Fruit fly (Drosophila melanogaster) whole organism, embryonic: ENCODE results near the gene Vha16-2.

ENCODE experiments used
- Bgb ChIP-seq: fragments of 200-800 bp; sonication (Bioruptor generic); IDR thresholded peaks from 2 replicates; pipeline ENCODE4 v1.3.6; 2022; ENCODE audit warnings: missing biosample characterization, missing genetic modification characterization; ENCODE audit not compliant: partially characterized antibody
- CG10366 ChIP-seq: fragments of 200-800 bp; sonication (Bioruptor generic); IDR thresholded peaks from 2 replicates; pipeline ENCODE4 v1.3.6; 2022; ENCODE audit warnings: missing biosample characterization, missing genetic modification characterization
- CG10431 ChIP-seq: fragments of 200-800 bp; sonication (Bioruptor generic); optimal IDR thresholded peaks from 3 replicates; lab custom pipeline; 2018; ENCODE audit warnings: missing biosample characterization, mild to moderate bottlenecking, missing genetic modification characterization
- CG11093 ChIP-seq: fragments of 200-800 bp; sonication (Bioruptor generic); IDR thresholded peaks from 3 replicates; pipeline ENCODE4 v1.3.6; 2022; ENCODE audit warnings: missing biosample characterization, missing genetic modification characterization
- CG11398 ChIP-seq: fragments of 200-800 bp; sonication (Bioruptor generic); optimal IDR thresholded peaks from 2 replicates; lab custom pipeline; 2016; ENCODE audit warnings: missing biosample characterization, missing genetic modification characterization
- CG13424 ChIP-seq: fragments of 200-800 bp; sonication (Bioruptor generic); optimal IDR thresholded peaks from 2 replicates; lab custom pipeline; 2019; ENCODE audit warnings: missing biosample characterization, mild to moderate bottlenecking, missing genetic modification characterization, moderate library complexity
- CG14860 ChIP-seq: fragments of 200-800 bp; sonication (Bioruptor generic); IDR thresholded peaks from 3 replicates; pipeline ENCODE4 v1.3.6; 2022; ENCODE audit warnings: missing biosample characterization, missing genetic modification characterization; ENCODE audit not compliant: partially characterized antibody
- CG1529 ChIP-seq: fragments of 200-800 bp; sonication (Bioruptor generic); optimal IDR thresholded peaks from 3 replicates; lab custom pipeline; 2018; ENCODE audit warnings: missing biosample characterization, missing genetic modification characterization
- CG2678 ChIP-seq: fragments of 200-800 bp; sonication (Bioruptor generic); optimal IDR thresholded peaks from 3 replicates; lab custom pipeline; 2019; ENCODE audit warnings: missing biosample characterization, mild to moderate bottlenecking, missing genetic modification characterization, moderate library complexity
- CG31224 ChIP-seq: fragments of 200-800 bp; sonication (Bioruptor generic); IDR thresholded peaks from 2 replicates; pipeline ENCODE4 v1.3.6; 2022; ENCODE audit warnings: missing biosample characterization, missing genetic modification characterization
- CG3163 ChIP-seq: fragments of 200-800 bp; sonication (Bioruptor generic); optimal IDR thresholded peaks from 3 replicates; lab custom pipeline; 2016; ENCODE audit warnings: missing biosample characterization, missing genetic modification characterization
- CG32772 ChIP-seq: fragments of 200-800 bp; sonication (Bioruptor generic); IDR thresholded peaks from 2 replicates; pipeline ENCODE4 v1.3.6; 2022; ENCODE audit warnings: missing biosample characterization, missing genetic modification characterization
- CG3407 ChIP-seq: fragments of 200-800 bp; sonication (Bioruptor generic); optimal IDR thresholded peaks from 2 replicates; lab custom pipeline; 2018; ENCODE audit warnings: missing biosample characterization, mild to moderate bottlenecking, missing genetic modification characterization
- CG4328 ChIP-seq: fragments of 200-800 bp; sonication (Bioruptor generic); optimal IDR thresholded peaks from 3 replicates; lab custom pipeline; 2017; ENCODE audit warnings: missing biosample characterization, missing genetic modification reagents, missing genetic modification characterization
- CG4404 ChIP-seq: fragments of 200-800 bp; sonication (Bioruptor generic); IDR thresholded peaks from 2 replicates; pipeline ENCODE4 v1.3.6; 2022; ENCODE audit warnings: missing biosample characterization, missing genetic modification characterization
- CG4820 ChIP-seq: fragments of 200-800 bp; sonication (Bioruptor generic); optimal IDR thresholded peaks from 3 replicates; lab custom pipeline; 2016; ENCODE audit warnings: missing biosample characterization, missing genetic modification characterization
- CG7372 ChIP-seq: fragments of 200-800 bp; sonication (Bioruptor generic); IDR thresholded peaks from 2 replicates; pipeline ENCODE4 v1.3.6; 2022; ENCODE audit warnings: missing biosample characterization, missing genetic modification characterization
- CG7786 ChIP-seq: fragments of 200-800 bp; sonication (Bioruptor generic); optimal IDR thresholded peaks from 2 replicates; lab custom pipeline; 2016; ENCODE audit warnings: missing biosample characterization, missing genetic modification characterization
- CG9609 ChIP-seq: fragments of 200-800 bp; sonication (Bioruptor generic); optimal IDR thresholded peaks from 3 replicates; lab custom pipeline; 2016; ENCODE audit warnings: missing biosample characterization, missing genetic modification characterization
- CG9876 ChIP-seq: fragments of 200-800 bp; sonication (Bioruptor generic); optimal IDR thresholded peaks from 2 replicates; lab custom pipeline; 2016; ENCODE audit warnings: missing biosample characterization, missing genetic modification characterization
- E2f1 ChIP-seq: fragments of 200-800 bp; sonication (Bioruptor generic); IDR thresholded peaks from 2 replicates; pipeline ENCODE4 v1.3.6; 2022; ENCODE audit warnings: missing biosample characterization, missing genetic modification characterization
- H15 ChIP-seq: fragments of 200-800 bp; sonication (Bioruptor generic); IDR thresholded peaks from 3 replicates; pipeline ENCODE4 v1.3.6; 2022; ENCODE audit warnings: missing biosample characterization, missing genetic modification characterization
- Hr3 ChIP-seq: fragments of 200-800 bp; sonication (Bioruptor generic); optimal IDR thresholded peaks from 3 replicates; lab custom pipeline; 2016; ENCODE audit warnings: missing biosample characterization, missing genetic modification characterization
- Hr78 ChIP-seq, 2 experiments: fragments of 200-800 bp in 1 of 2; fragments of >200 bp in 1 of 2; sonication (Bioruptor generic) in 1 of 2; optimal IDR thresholded peaks; 2 replicates each; lab custom pipeline; 2017 to 2019; ENCODE audit warnings: missing biosample characterization in 2 of 2, missing genetic modification characterization in 2 of 2, mild to moderate bottlenecking in 1 of 2, moderate library complexity in 1 of 2
- NK7.1 ChIP-seq: fragments of 200-800 bp; sonication (Bioruptor generic); optimal IDR thresholded peaks from 3 replicates; lab custom pipeline; 2016; ENCODE audit warnings: missing biosample characterization, missing genetic modification characterization
- Neu2 ChIP-seq: fragments of 200-800 bp; sonication (Bioruptor generic); optimal IDR thresholded peaks from 3 replicates; lab custom pipeline; 2016; ENCODE audit warnings: missing biosample characterization, missing genetic modification characterization, borderline replicate concordance
- Spps ChIP-seq: fragments of 200-800 bp; sonication (Bioruptor generic); optimal IDR thresholded peaks from 2 replicates; lab custom pipeline; 2018; ENCODE audit warnings: missing biosample characterization, mild to moderate bottlenecking, missing genetic modification characterization
- Ssrp ChIP-seq: fragments of 200-800 bp; sonication (Bioruptor generic); optimal IDR thresholded peaks from 2 replicates; lab custom pipeline; 2018; ENCODE audit warnings: missing biosample characterization, mild to moderate bottlenecking, missing genetic modification characterization, moderate library complexity
- Usf ChIP-seq: fragments of 200-800 bp; sonication (Bioruptor generic); optimal IDR thresholded peaks from 2 replicates; lab custom pipeline; 2017; ENCODE audit warnings: missing genotype, missing biosample characterization, missing genetic modification characterization
- ab ChIP-seq: fragments of 200-800 bp; sonication (Bioruptor generic); optimal IDR thresholded peaks from 2 replicates; lab custom pipeline; 2016; ENCODE audit warnings: missing biosample characterization, missing genetic modification characterization
- cad ChIP-seq: fragments of >200 bp; optimal IDR thresholded peaks from 2 replicates; lab custom pipeline; 2017; ENCODE audit warnings: missing biosample characterization, missing genetic modification characterization
- cas ChIP-seq: fragments of 200-800 bp; sonication (Bioruptor generic); IDR thresholded peaks from 2 replicates; pipeline ENCODE4 v1.3.6; 2022; ENCODE audit warnings: missing biosample characterization, missing genetic modification characterization
- dimm ChIP-seq: fragments of 200-800 bp; sonication (Bioruptor generic); IDR thresholded peaks from 2 replicates; pipeline ENCODE4 v1.3.6; 2022; ENCODE audit warnings: missing biosample characterization, missing genetic modification characterization
- fd102C ChIP-seq: fragments of 200-800 bp; sonication (Bioruptor generic); optimal IDR thresholded peaks from 2 replicates; lab custom pipeline; 2018; ENCODE audit warnings: missing biosample characterization, mild to moderate bottlenecking, missing genetic modification characterization, moderate library complexity
- fru ChIP-seq: fragments of >200 bp; optimal IDR thresholded peaks from 2 replicates; lab custom pipeline; 2017
- hb ChIP-seq: fragments of 200-800 bp; sonication (Bioruptor generic); IDR thresholded peaks from 3 replicates; pipeline ENCODE4 v1.3.6; 2022; ENCODE audit warnings: missing biosample characterization, missing genetic modification characterization; ENCODE audit not compliant: partially characterized antibody
- ind ChIP-seq: fragments of 200-800 bp; sonication (Bioruptor generic); optimal IDR thresholded peaks from 3 replicates; lab custom pipeline; 2016; ENCODE audit warnings: missing biosample characterization, missing genetic modification characterization
- ken ChIP-seq: fragments of 200-800 bp; sonication (Bioruptor generic); IDR thresholded peaks from 3 replicates; pipeline ENCODE4 v1.3.6; 2022; ENCODE audit warnings: missing biosample characterization, missing genetic modification characterization
- lola ChIP-seq, 3 experiments: fragments of >200 bp in 2 of 3; fragments of 200-800 bp in 1 of 3; sonication (Bioruptor generic) in 1 of 3; optimal IDR thresholded peaks; 2 replicates each; lab custom pipeline; 2017 to 2019; ENCODE audit warnings: missing biosample characterization in 3 of 3, missing genetic modification characterization in 3 of 3, mild to moderate bottlenecking in 1 of 3, moderate library complexity in 1 of 3
- peb ChIP-seq: fragments of 200-800 bp; sonication (Bioruptor generic); IDR thresholded peaks from 2 replicates; pipeline ENCODE4 v1.3.6; 2022; ENCODE audit warnings: missing biosample characterization, missing genetic modification characterization
- pfk ChIP-seq: fragments of 200-800 bp; sonication (Bioruptor generic); optimal IDR thresholded peaks from 2 replicates; lab custom pipeline; 2018; ENCODE audit warnings: missing biosample characterization, mild to moderate bottlenecking, missing genetic modification characterization, moderate library complexity
- phol ChIP-seq: fragments of 200-800 bp; sonication (Bioruptor generic); optimal IDR thresholded peaks from 3 replicates; lab custom pipeline; 2018; ENCODE audit warnings: missing biosample characterization, mild to moderate bottlenecking, missing genetic modification characterization, moderate library complexity
- pnt ChIP-seq: fragments of 200-800 bp; sonication (Bioruptor generic); optimal IDR thresholded peaks from 3 replicates; lab custom pipeline; 2016; ENCODE audit warnings: missing biosample characterization, missing genetic modification characterization
- pum ChIP-seq: fragments of 200-800 bp; sonication (Bioruptor generic); optimal IDR thresholded peaks from 2 replicates; lab custom pipeline; 2016; ENCODE audit warnings: missing biosample characterization, missing genetic modification characterization
- rib ChIP-seq: fragments of 200-800 bp; sonication (Bioruptor generic); IDR thresholded peaks from 2 replicates; pipeline ENCODE4 v1.3.6; 2022; ENCODE audit warnings: missing biosample characterization, missing genetic modification characterization
- salm ChIP-seq: fragments of 200-800 bp; sonication (Bioruptor generic); optimal IDR thresholded peaks from 2 replicates; lab custom pipeline; 2018; ENCODE audit warnings: missing biosample characterization, mild to moderate bottlenecking, missing genetic modification characterization
- unc-4 ChIP-seq: fragments of 200-800 bp; sonication (Bioruptor generic); IDR thresholded peaks from 2 replicates; pipeline ENCODE4 v1.3.6; 2022; ENCODE audit warnings: missing biosample characterization, missing genetic modification characterization; ENCODE audit not compliant: partially characterized antibody
- unpg ChIP-seq: fragments of 200-800 bp; sonication (Bioruptor generic); optimal IDR thresholded peaks from 3 replicates; lab custom pipeline; 2018; ENCODE audit warnings: missing biosample characterization, mild to moderate bottlenecking, missing genetic modification characterization, moderate library complexity
- vvl ChIP-seq: fragments of 200-800 bp; sonication (Bioruptor generic); IDR thresholded peaks from 2 replicates; pipeline ENCODE4 v1.3.6; 2022; ENCODE audit warnings: missing biosample characterization, missing genetic modification characterization
- wor ChIP-seq: fragments of 200-800 bp; sonication (Bioruptor generic); IDR thresholded peaks from 2 replicates; pipeline ENCODE4 v1.3.6; 2022; ENCODE audit warnings: missing biosample characterization, missing genetic modification characterization

The Vha16-2 gene

DNA sequence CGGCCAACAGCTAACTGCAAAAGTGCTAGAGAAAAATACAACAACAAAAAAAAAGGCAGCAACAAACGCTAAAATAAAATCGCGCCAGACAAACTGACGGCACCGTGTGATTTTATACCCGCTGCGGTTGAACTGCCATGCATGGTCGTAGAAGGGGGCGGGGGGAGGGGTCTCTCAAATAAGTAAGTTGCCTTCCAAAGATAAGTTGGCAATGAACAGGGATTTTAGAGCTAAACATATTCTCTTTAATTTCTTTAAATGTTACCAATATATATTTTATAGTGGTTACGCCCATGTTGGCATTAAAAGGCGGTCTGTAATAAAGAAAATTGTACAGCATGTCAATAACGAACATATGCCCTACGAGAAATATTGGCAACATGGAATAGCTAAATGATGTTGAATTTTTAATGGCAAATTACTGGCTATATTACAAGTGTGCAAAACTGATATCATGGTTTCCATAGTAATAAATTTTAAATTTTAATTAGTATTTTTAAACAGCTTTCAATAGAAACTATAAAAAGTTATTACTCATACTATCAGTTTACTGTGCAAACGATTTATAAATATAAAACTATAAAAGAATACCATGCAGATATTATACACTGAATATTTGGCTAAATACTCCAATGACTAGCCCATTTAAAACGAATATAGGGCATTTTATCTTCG lies 43.4 kb upstream of the Vha16-2 start (continued):
- TF ChIP-seq Bgb (GFP tag; lab: Robert Waterston, UW) (no peak), unpg (peak; percentile 80), CG4328 (GFP tag; lab: Kevin White, UChicago) (peak; percentile 18), CG7786 (GFP tag; lab: Kevin White, UChicago) (peak; percentile 73), CG31224 (GFP tag; lab: Robert Waterston, UW) (peak; percentile 58), fru (lab: Kevin White, UChicago) (no peak), CG11093 (peak; percentile 27; the same call in 1 of the 3 replicates), Neu2 (GFP tag; lab: Kevin White, UChicago) (no peak), CG2678 (tag; lab: Kevin White, UChicago) (peak; percentile 78), cad (GFP tag; lab: Kevin White, UChicago) (no peak), pnt (peak; percentile 61), CG10431 (GFP tag; lab: Kevin White, UChicago) (no peak), CG4820 (GFP tag; lab: Kevin White, UChicago) (no peak), salm (tag; lab: Kevin White, UChicago) (peak; percentile 51), peb (GFP tag; lab: Robert Waterston, UW) (no peak), CG10366 (GFP tag; lab: Robert Waterston, UW) (peak; percentile 89), rib (GFP tag; lab: Robert Waterston, UW) (peak; percentile 68; the same call in 1 of the 2 replicates), hb (no peak), CG9876 (GFP tag; lab: Kevin White, UChicago) (peak; percentile 9), Hr78 (GFP tag; optimal IDR thresholded peaks at IDR 0.05; lab: Kevin White, UChicago) (no peak), CG4404 (peak; percentile 68), CG14860 (GFP tag; lab: Robert Waterston, UW) (no peak), ab (GFP tag; lab: Kevin White, UChicago) (peak; percentile 22), CG13424 (tag; lab: Kevin White, UChicago) (peak; percentile 84), phol (peak; percentile 59), Usf (GFP tag; lab: Kevin White, UChicago) (peak; percentile 56), CG11398 (GFP tag; lab: Kevin White, UChicago) (peak; percentile 9), CG1529 (peak; percentile 48), fd102C (no peak), ind (GFP tag; lab: Kevin White, UChicago) (peak; percentile 76), unc-4 (no peak), Ssrp (tag; lab: Kevin White, UChicago) (peak; percentile 69), dimm (GFP tag; lab: Robert Waterston, UW) (peak; percentile 75), Hr3 (peak; percentile 68), CG32772 (peak; percentile 78), H15 (GFP tag; lab: Robert Waterston, UW) (peak; percentile 73), lola (GFP tag; optimal IDR thresholded peaks at IDR 0.05; lab: Kevin White, UChicago) (peak in 1 of 3 experiments; percentile 49), E2f1 (GFP tag; lab: Robert Waterston, UW) (peak; percentile 72), CG3163 (GFP tag; lab: Kevin White, UChicago) (peak; percentile 40), CG3407 (GFP tag; lab: Kevin White, UChicago) (peak; percentile 43), wor (GFP tag; lab: Robert Waterston, UW) (peak; percentile 69), ken (GFP tag; lab: Robert Waterston, UW) (peak; percentile 74; the same call in 1 of the 3 replicates), CG7372 (GFP tag; lab: Robert Waterston, UW) (peak; percentile 47; the same call in 1 of the 2 replicates), cas (GFP tag; lab: Robert Waterston, UW) (peak; percentile 39; the same call in 1 of the 2 replicates), NK7.1 (GFP tag; lab: Kevin White, UChicago) (no peak), CG9609 (GFP tag; lab: Kevin White, UChicago) (peak; percentile 68), vvl (GFP tag; lab: Robert Waterston, UW) (peak; percentile 85), pum (GFP tag; lab: Kevin White, UChicago) (peak; percentile 56), Spps (tag; lab: Kevin White, UChicago) (no peak), pfk (no peak)
